Fruit fly (Drosophila melanogaster): Measurements from ENCODE around the gene CG9636.

Gene CG9636

dm6 chr3R:8223074-8223597 lies 20.5 kb downstream of the CG9636 start:
- TF ChIP-seq CG10321 (GFP tag; IDR thresholded peaks at IDR 0.05) (peak; percentile 23; the same call in 1 of the 2 replicates), ftz-f1 (GFP tag; optimal IDR thresholded peaks at IDR 0.05) (no peak), croc (GFP tag; conservative IDR thresholded peaks at IDR 0.05) (no peak), pros (GFP tag; optimal IDR thresholded peaks at IDR 0.05) (no peak), Sox100B (GFP tag; optimal IDR thresholded peaks at IDR 0.05) (no peak), CG1832 (GFP tag; optimal IDR thresholded peaks at IDR 0.05) (peak; percentile 58), Nf-YC (tag; optimal IDR thresholded peaks at IDR 0.05) (peak; percentile 42), Sin3A (optimal IDR thresholded peaks at IDR 0.05) (no peak), tna (GFP tag; IDR thresholded peaks at IDR 0.05; ENCODE audit: partially characterized antibody) (no peak), shn (GFP tag; optimal IDR thresholded peaks at IDR 0.05) (no peak), Scr (GFP tag; IDR thresholded peaks at IDR 0.05; ENCODE audit: partially characterized antibody) (no peak), wdn (GFP tag; IDR thresholded peaks at IDR 0.05) (no peak), fu2 (GFP tag; optimal IDR thresholded peaks at IDR 0.05) (no peak), wor (GFP tag; IDR thresholded peaks at IDR 0.05) (no peak), CG3065 (GFP tag; optimal IDR thresholded peaks at IDR 0.05) (no peak), CG15073 (GFP tag; optimal IDR thresholded peaks at IDR 0.05) (no peak), Side (GFP tag; optimal IDR thresholded peaks at IDR 0.05) (no peak), CG4360 (GFP tag; IDR thresholded peaks at IDR 0.05) (0 out of 2 replicates have a peak, but pooled peaks have one; percentile 16), CG17361 (GFP tag; IDR thresholded peaks at IDR 0.05) (no peak), grn (GFP tag; optimal IDR thresholded peaks at IDR 0.05) (peak; percentile 67), CG4730 (GFP tag; IDR thresholded peaks at IDR 0.05) (no peak), Hr78 (GFP tag; optimal IDR thresholded peaks at IDR 0.05) (no peak), lilli (GFP tag; optimal IDR thresholded peaks at IDR 0.05) (no peak), Kr (GFP tag; optimal IDR thresholded peaks at IDR 0.05) (no peak), sob (GFP tag; IDR thresholded peaks at IDR 0.05) (no peak), CG10959 (GFP tag; IDR thresholded peaks at IDR 0.05) (no peak), jumu (GFP tag; optimal IDR thresholded peaks at IDR 0.05) (no peak), CG2120 (GFP tag; optimal IDR thresholded peaks at IDR 0.05) (no peak), CG14710 (tag; optimal IDR thresholded peaks at IDR 0.05) (no peak), CG32532 (GFP tag; IDR thresholded peaks at IDR 0.05) (no peak), CG8359 (GFP tag; optimal IDR thresholded peaks at IDR 0.05; ENCODE audit: borderline replicate concordance) (peak; percentile 99), vvl (GFP tag; IDR thresholded peaks at IDR 0.05) (peak; percentile 40; the same call in 1 of the 2 replicates), Aef1 (GFP tag; IDR thresholded peaks at IDR 0.05) (no peak), sug (tag; optimal IDR thresholded peaks at IDR 0.05) (no peak), CG17912 (GFP tag; optimal IDR thresholded peaks at IDR 0.05) (no peak), CG4820 (GFP tag; optimal IDR thresholded peaks at IDR 0.05) (no peak)

- peak; percentile 11 for TF ChIP-seq CG34376 (GFP tag; optimal IDR thresholded peaks at IDR 0.05)
- TF ChIP-seq sens (GFP tag) = peak; percentile 44
- no peak for TF ChIP-seq CG4617 (GFP tag; optimal IDR thresholded peaks at IDR 0.05; ENCODE audit: borderline replicate concordance)
- peak; percentile 3 for TF ChIP-seq ATbp (GFP tag; optimal IDR thresholded peaks at IDR 0.05)
- TF ChIP-seq Lpt (GFP tag; optimal IDR thresholded peaks at IDR 0.05) = no peak
These were observed 23.7 kb downstream of the CG9636 start, which contains the start of gene CG18249 for dm6 chr3R:8219891-8220290. CG18249 (plus strand) TSS chr3R:8220146.

Data from whole organism, embryonic.